Worm (Caenorhabditis elegans) whole organism, L4 larva: Measurements from ENCODE around the gene pho-6.

Experiments
- D1046.2 ChIP-seq: fragments of 200-800 bp; sonication (Bioruptor generic); IDR thresholded peaks from 2 replicates; pipeline ENCODE4 v1.3.6; 2022; ENCODE audit warnings: missing genetic modification characterization, missing compliant biosample characterization
- F10B5.3 ChIP-seq: sonication (generic microtip); optimal IDR thresholded peaks from 2 replicates; lab custom pipeline; 2016; ENCODE audit warnings: mild to moderate bottlenecking, missing genetic modification characterization, missing compliant biosample characterization
- F26F4.8 ChIP-seq: fragments of 200-800 bp; sonication (Bioruptor generic); conservative IDR thresholded peaks from 2 replicates; pipeline ENCODE4 v1.3.6; 2022; ENCODE audit warnings: missing genetic modification characterization, missing compliant biosample characterization
- F44E2.7 ChIP-seq: fragments of 200-800 bp; sonication (Bioruptor generic); IDR thresholded peaks from 2 replicates; pipeline ENCODE4 v2.1.2; 2022; ENCODE audit warnings: missing genetic modification characterization, missing compliant biosample characterization
- F49E8.2 ChIP-seq: sonication (generic microtip); optimal IDR thresholded peaks from 2 replicates; lab custom pipeline; 2016; ENCODE audit warnings: missing compliant biosample characterization, mild to moderate bottlenecking, missing genetic modification characterization, borderline replicate concordance
- T20F7.1 ChIP-seq: fragments of 200-800 bp; sonication (Bioruptor generic); optimal IDR thresholded peaks from 2 replicates; lab custom pipeline; 2018; ENCODE audit warnings: mild to moderate bottlenecking, missing genetic modification characterization, missing compliant biosample characterization
- T26A8.4 ChIP-seq: fragments of 200-800 bp; sonication (Bioruptor generic); IDR thresholded peaks from 2 replicates; pipeline ENCODE4 v1.3.6; 2022; ENCODE audit warnings: missing genetic modification characterization, missing compliant biosample characterization
- Y105C5A.15 ChIP-seq: fragments of 200-800 bp; sonication (Bioruptor generic); IDR thresholded peaks from 2 replicates; pipeline ENCODE4 v1.3.6; 2022; ENCODE audit warnings: missing genetic modification characterization, missing compliant biosample characterization
- ZK337.2 ChIP-seq: fragments of 200-800 bp; sonication (Bioruptor generic); IDR thresholded peaks from 2 replicates; pipeline ENCODE4 v1.3.6; 2022; ENCODE audit warnings: missing genetic modification reagents, missing genetic modification characterization, missing compliant biosample characterization
- ZK546.5 ChIP-seq, 2 experiments: sonication (generic microtip); optimal IDR thresholded peaks; 2 replicates each; lab custom pipeline; 2017; ENCODE audit warnings: missing biosample characterization in 2 of 2, missing genetic modification characterization in 2 of 2
- aly-2 ChIP-seq: sonication (generic microtip); optimal IDR thresholded peaks from 2 replicates; lab custom pipeline; 2018; ENCODE audit warnings: missing biosample characterization, missing genetic modification characterization
- ama-1 ChIP-seq: fragments of 150-350 bp; optimal IDR thresholded peaks from 2 replicates; lab custom pipeline; 2014; ENCODE audit warnings: inconsistent platforms, mixed read lengths
- ceh-32 ChIP-seq: sonication (generic microtip); optimal IDR thresholded peaks from 2 replicates; lab custom pipeline; 2016; ENCODE audit warnings: mild to moderate bottlenecking, missing genetic modification characterization, missing compliant biosample characterization; ENCODE audit not compliant: poor library complexity
- ceh-82 ChIP-seq: sonication (generic microtip); optimal IDR thresholded peaks from 2 replicates; lab custom pipeline; 2017; ENCODE audit warnings: missing biosample characterization, missing genetic modification characterization
- cey-2 ChIP-seq: sonication (generic microtip); optimal IDR thresholded peaks from 3 replicates; lab custom pipeline; 2017; ENCODE audit warnings: missing genetic modification characterization, mild to moderate bottlenecking, missing compliant biosample characterization, antibody characterized with exemption, borderline replicate concordance; ENCODE audit not compliant: insufficient read depth
- daf-12 ChIP-seq: fragments of 150-350 bp; optimal IDR thresholded peaks from 2 replicates; lab custom pipeline; 2014; ENCODE audit warnings: missing biosample characterization, missing genetic modification reagents, missing genetic modification characterization
- daf-16 ChIP-seq, 3 experiments: sonication (generic microtip); optimal IDR thresholded peaks; 2 replicates each; lab custom pipeline; 2016 to 2017; ENCODE audit warnings: missing genetic modification characterization in 3 of 3, missing genetic modification reagents in 3 of 3, mild to moderate bottlenecking in 2 of 3, missing compliant biosample characterization in 2 of 3, missing biosample characterization in 1 of 3, moderate library complexity in 1 of 3
- dmd-6 ChIP-seq: fragments of 200-800 bp; sonication (Bioruptor generic); IDR thresholded peaks from 2 replicates; pipeline ENCODE4 v1.3.6; 2022; ENCODE audit warnings: missing genetic modification reagents, missing genetic modification characterization, missing compliant biosample characterization
- duxl-1 ChIP-seq: sonication (generic microtip); optimal IDR thresholded peaks from 2 replicates; lab custom pipeline; 2016; ENCODE audit warnings: mild to moderate bottlenecking, missing genetic modification characterization, moderate library complexity, missing compliant biosample characterization; ENCODE audit not compliant: poor library complexity
- dve-1 ChIP-seq: sonication (generic microtip); optimal IDR thresholded peaks from 2 replicates; lab custom pipeline; 2017; ENCODE audit warnings: antibody characterized with exemption, mild to moderate bottlenecking, missing genetic modification characterization, missing compliant biosample characterization; ENCODE audit not compliant: insufficient read depth
- egl-27 ChIP-seq: sonication (generic microtip); optimal IDR thresholded peaks from 3 replicates; lab custom pipeline; 2017; ENCODE audit warnings: missing biosample characterization, missing genetic modification reagents, missing genetic modification characterization
- hif-1 ChIP-seq, 2 experiments: sonication (generic microtip); optimal IDR thresholded peaks; 2 replicates each; lab custom pipeline; 2016 to 2017; ENCODE audit warnings: missing compliant biosample characterization in 2 of 2, missing genetic modification characterization in 2 of 2, missing genetic modification reagents in 2 of 2, missing genotype in 2 of 2, mild to moderate bottlenecking in 1 of 2
- hlh-11 ChIP-seq: fragments of 200-800 bp; sonication (Bioruptor generic); optimal IDR thresholded peaks from 2 replicates; lab custom pipeline; 2018; ENCODE audit warnings: mild to moderate bottlenecking, missing genetic modification characterization, missing compliant biosample characterization
- lim-7 ChIP-seq: fragments of 200-800 bp; sonication (Bioruptor generic); IDR thresholded peaks from 2 replicates; pipeline ENCODE4 v1.3.6; 2022; ENCODE audit warnings: missing genetic modification characterization, missing compliant biosample characterization
- lin-39 ChIP-seq: fragments of 150-350 bp; optimal IDR thresholded peaks from 2 replicates; lab custom pipeline; 2014; ENCODE audit warnings: missing biosample characterization, missing genetic modification reagents, missing genetic modification characterization
- madf-5 ChIP-seq, 2 experiments: fragments of 200-800 bp; sonication (Bioruptor generic); IDR thresholded peaks; 2 replicates each; pipeline ENCODE4 v1.3.6; 2022; ENCODE audit warnings: missing compliant biosample characterization in 2 of 2, missing genetic modification characterization in 2 of 2
- mes-2 ChIP-seq: sonication (generic microtip); optimal IDR thresholded peaks from 2 replicates; lab custom pipeline; 2016; ENCODE audit warnings: missing genotype, mild to moderate bottlenecking, missing genetic modification characterization, missing compliant biosample characterization; ENCODE audit not compliant: poor library complexity, severe bottlenecking
- mxl-3 ChIP-seq: fragments of 200-800 bp; sonication (Bioruptor generic); optimal IDR thresholded peaks from 2 replicates; lab custom pipeline; 2018; ENCODE audit warnings: mild to moderate bottlenecking, missing genetic modification characterization, missing compliant biosample characterization
- nhr-11 ChIP-seq: fragments of 150-350 bp; optimal IDR thresholded peaks from 2 replicates; lab custom pipeline; 2014; ENCODE audit warnings: missing biosample characterization, missing genetic modification characterization
- nhr-28 ChIP-seq: fragments of 150-350 bp; optimal IDR thresholded peaks from 2 replicates; lab custom pipeline; 2014; ENCODE audit warnings: missing biosample characterization, missing genetic modification characterization
- nhr-41 ChIP-seq: fragments of 200-800 bp; sonication (Bioruptor generic); IDR thresholded peaks from 2 replicates; pipeline ENCODE4 v1.3.6; 2022; ENCODE audit warnings: missing genetic modification reagents, missing genetic modification characterization, missing compliant biosample characterization
- nhr-48 ChIP-seq: sonication (generic microtip); optimal IDR thresholded peaks from 2 replicates; lab custom pipeline; 2016; ENCODE audit warnings: mild to moderate bottlenecking, missing genetic modification characterization, missing compliant biosample characterization
- nhr-76 ChIP-seq: fragments of 150-350 bp; optimal IDR thresholded peaks from 2 replicates; lab custom pipeline; 2014; ENCODE audit warnings: missing biosample characterization, missing genetic modification characterization
- nhr-77 ChIP-seq: fragments of 150-350 bp; optimal IDR thresholded peaks from 2 replicates; lab custom pipeline; 2014; ENCODE audit warnings: missing biosample characterization, missing genetic modification characterization
- php-3 ChIP-seq: fragments of 200-800 bp; sonication (Bioruptor generic); IDR thresholded peaks from 2 replicates; pipeline ENCODE4 v1.3.6; 2022; ENCODE audit warnings: missing genetic modification reagents, missing genetic modification characterization, missing compliant biosample characterization
- pqm-1 ChIP-seq: sonication (generic microtip); optimal IDR thresholded peaks from 2 replicates; lab custom pipeline; 2017; ENCODE audit warnings: missing biosample characterization, missing genetic modification characterization
- snpc-1.2 ChIP-seq: fragments of 200-800 bp; sonication (Bioruptor generic); IDR thresholded peaks from 2 replicates; pipeline ENCODE4 v1.3.6; 2022; ENCODE audit warnings: missing genetic modification reagents, missing genetic modification characterization, missing compliant biosample characterization
- spr-3 ChIP-seq: fragments of 200-800 bp; sonication (Bioruptor generic); optimal IDR thresholded peaks from 2 replicates; lab custom pipeline; 2018; ENCODE audit warnings: mild to moderate bottlenecking, missing genetic modification characterization, missing compliant biosample characterization
- tag-97 ChIP-seq: fragments of 200-800 bp; sonication (Bioruptor generic); IDR thresholded peaks from 2 replicates; pipeline ENCODE4 v1.3.6; 2022; ENCODE audit warnings: missing genetic modification characterization, missing compliant biosample characterization
- tra-1 ChIP-seq: fragments of 200-800 bp; sonication (Bioruptor generic); IDR thresholded peaks from 2 replicates; pipeline ENCODE4 v1.3.6; 2022; ENCODE audit warnings: missing genetic modification reagents, missing genetic modification characterization, missing compliant biosample characterization
- unc-39 ChIP-seq: sonication (generic microtip); optimal IDR thresholded peaks from 2 replicates; lab custom pipeline; 2017; ENCODE audit warnings: missing biosample characterization, missing genetic modification characterization
- unc-62 ChIP-seq, 3 experiments: fragments of 150-350 bp in 1 of 3; sonication (generic microtip); optimal IDR thresholded peaks in 2 of 3; peaks in 1 of 3; 1 replicate in 1 of 3; 2 replicates in 2 of 3; lab custom pipeline; 2014 to 2017; ENCODE audit warnings: missing biosample characterization in 3 of 3, missing genetic modification characterization in 3 of 3, missing genetic modification reagents in 3 of 3, missing genotype in 1 of 3
- zfp-3 ChIP-seq: fragments of 200-800 bp; sonication (Bioruptor generic); conservative IDR thresholded peaks from 2 replicates; pipeline ENCODE4 v1.3.6; 2022; ENCODE audit warnings: missing genetic modification reagents, missing genetic modification characterization, missing compliant biosample characterization
- zip-11 ChIP-seq: fragments of 200-800 bp; sonication (Bioruptor generic); IDR thresholded peaks from 2 replicates; pipeline ENCODE4 v1.3.6; 2022; ENCODE audit warnings: missing genetic modification characterization, missing compliant biosample characterization
- zip-2 ChIP-seq: fragments of 150-350 bp; optimal IDR thresholded peaks from 2 replicates; lab custom pipeline; 2014; ENCODE audit warnings: missing biosample characterization, missing genetic modification characterization

pho-6 gene

ce11 chrV:8384809-8385208 is 9.4 kb downstream of the pho-6 start:
- TF ChIP-seq ZK337.2 (no peak), unc-62 (GFP tag; optimal IDR thresholded peaks at IDR 0.05 in 1 of 2; lab: Kevin White, UChicago) (peak in 1 of 2 experiments; percentile 59), unc-62 (tag; optimal IDR thresholded peaks at IDR 0.05; lab: Kevin White, UChicago) (no peak), nhr-76 (tag; lab: Kevin White, UChicago) (no peak), php-3 (GFP tag; lab: Robert Waterston, UW) (0 out of 2 replicates have a peak, but pooled peaks have one; percentile 41), zip-11 (no peak), snpc-1.2 (GFP tag; lab: Robert Waterston, UW) (no peak), F44E2.7 (GFP tag; lab: Robert Waterston, UW) (no peak), lim-7 (GFP tag; lab: Robert Waterston, UW) (no peak), ceh-32 (no peak), madf-5 (GFP tag; IDR thresholded peaks at IDR 0.05; lab: Robert Waterston, UW) (no peak), duxl-1 (tag; lab: Kevin White, UChicago) (no peak), zip-2 (no peak), ama-1 (no peak), aly-2 (tag; lab: Kevin White, UChicago) (no peak), mes-2 (tag; lab: Kevin White, UChicago) (no peak), F49E8.2 (no peak), daf-12 (tag; lab: Kevin White, UChicago) (no peak), daf-16 (GFP tag; optimal IDR thresholded peaks at IDR 0.05; lab: Kevin White, UChicago) (no peak), daf-16 (tag; optimal IDR thresholded peaks at IDR 0.05; lab: Kevin White, UChicago) (peak; percentile 9), D1046.2 (GFP tag; lab: Robert Waterston, UW) (0 out of 2 replicates have a peak, but pooled peaks have one; percentile 37), Y105C5A.15 (GFP tag; lab: Robert Waterston, UW) (no peak), zfp-3 (GFP tag; lab: Robert Waterston, UW) (peak; percentile 48; the same call in 1 of the 2 replicates), T20F7.1 (no peak)
- TF ChIP-seq, all 104 proteins: peak for 5

ce11 chrV:8383716-8384115 is 10.5 kb downstream of the pho-6 start, which contains the start of gene F52E1.14:
Gene F52E1.14 (plus strand): TSS chrV:8383922.
- TF ChIP-seq lin-39 (tag; lab: Kevin White, UChicago): no peak
- no peak for TF ChIP-seq ZK546.5 (tag; optimal IDR thresholded peaks at IDR 0.05; lab: Kevin White, UChicago)
- TF ChIP-seq pqm-1 (tag; lab: Kevin White, UChicago): peak; percentile 67
- no peak for TF ChIP-seq lim-7 (GFP tag; lab: Robert Waterston, UW)
- TF ChIP-seq nhr-77: peak; percentile 84
- TF ChIP-seq zip-2: no peak
- 0 out of 2 replicates have a peak, but pooled peaks have one; percentile 5 for TF ChIP-seq nhr-41 (GFP tag; lab: Robert Waterston, UW)
- no peak for TF ChIP-seq unc-39 (tag; lab: Kevin White, UChicago)
- TF ChIP-seq ceh-82 (tag; lab: Kevin White, UChicago): no peak
- no peak for TF ChIP-seq T20F7.1
- TF ChIP-seq duxl-1 (tag; lab: Kevin White, UChicago): no peak
- TF ChIP-seq F49E8.2: no peak
- TF ChIP-seq T26A8.4 (GFP tag; lab: Robert Waterston, UW): no peak
- no peak for TF ChIP-seq hif-1 (tag; optimal IDR thresholded peaks at IDR 0.05; lab: Kevin White, UChicago)
- TF ChIP-seq daf-16 (GFP tag; optimal IDR thresholded peaks at IDR 0.05; lab: Kevin White, UChicago): no peak
- TF ChIP-seq daf-16 (tag; optimal IDR thresholded peaks at IDR 0.05; lab: Kevin White, UChicago): peak; percentile 80
- peak; percentile 62 for TF ChIP-seq cey-2 (tag; lab: Kevin White, UChicago)
- TF ChIP-seq spr-3 (GFP tag; lab: Kevin White, UChicago): no peak
- no peak for TF ChIP-seq tag-97 (GFP tag; lab: Robert Waterston, UW)
- TF ChIP-seq dve-1: peak; percentile 85
- peak; percentile 80 for TF ChIP-seq dmd-6 (GFP tag; lab: Robert Waterston, UW)
- no peak for TF ChIP-seq Y105C5A.15 (GFP tag; lab: Robert Waterston, UW)
- TF ChIP-seq tra-1 (GFP tag; lab: Robert Waterston, UW): no peak
- TF ChIP-seq hlh-11: peak; percentile 72
- TF ChIP-seq unc-62 (GFP tag; optimal IDR thresholded peaks at IDR 0.05 in 1 of 2; lab: Kevin White, UChicago): peak in 1 of 2 experiments; percentile 56
- TF ChIP-seq unc-62 (tag; optimal IDR thresholded peaks at IDR 0.05; lab: Kevin White, UChicago): no peak
- no peak for TF ChIP-seq nhr-11 (tag; lab: Kevin White, UChicago)
- peak; percentile 37; the same call in 1 of the 2 replicates for TF ChIP-seq php-3 (GFP tag; lab: Robert Waterston, UW)
- TF ChIP-seq F10B5.3 (tag; lab: Kevin White, UChicago): no peak
- no peak for TF ChIP-seq F26F4.8 (GFP tag; lab: Robert Waterston, UW)
- no peak for TF ChIP-seq ceh-32
- TF ChIP-seq egl-27 (tag; lab: Kevin White, UChicago): no peak
- peak; percentile 67 for TF ChIP-seq nhr-28 (tag; lab: Kevin White, UChicago)
- peak; percentile 8 for TF ChIP-seq mxl-3 (GFP tag; lab: Kevin White, UChicago)
- no peak for TF ChIP-seq F44E2.7 (GFP tag; lab: Robert Waterston, UW)
- peak; percentile 11 for TF ChIP-seq nhr-48 (tag; lab: Kevin White, UChicago)
- TF ChIP-seq, all 104 proteins: peak for 13
